Worm (Caenorhabditis elegans): ENCODE measurements around the gene D1044.7.

Gene D1044.7

ce11 chrIII:5472693-5473092, 35.9 kb downstream of the D1044.7 start:
- TF ChIP-seq zfh-2 (GFP tag; conservative IDR thresholded peaks at IDR 0.05) = 0 out of 2 replicates have a peak, but pooled peaks have one; percentile 18
- no peak for TF ChIP-seq tbp1 (GFP tag; optimal IDR thresholded peaks at IDR 0.05)
- TF ChIP-seq F23B12.7 (tag; optimal IDR thresholded peaks at IDR 0.05; ENCODE audit: insufficient read depth) = no peak
- TF ChIP-seq ama-1 (optimal IDR thresholded peaks at IDR 0.05) = no peak
- no peak for TF ChIP-seq ama-1 (GFP tag; optimal IDR thresholded peaks at IDR 0.05)

ce11 chrIII:5469090-5469489, 39.5 kb downstream of the D1044.7 start:
- TF ChIP-seq lin-54 (GFP tag; optimal IDR thresholded peaks at IDR 0.05) (no peak), B0261.1 (tag; optimal IDR thresholded peaks at IDR 0.05) (no peak), nfyb-1 (GFP tag; IDR thresholded peaks at IDR 0.05) (peak; percentile 72; the same call in 1 of the 2 replicates)

ce11 chrIII:5464850-5465249, 43.7 kb downstream of the D1044.7 start:
- TF ChIP-seq die-1 (tag; optimal IDR thresholded peaks at IDR 0.05) (no peak), xnd-1 (tag; optimal IDR thresholded peaks at IDR 0.05) (no peak), egl-18 (GFP tag; IDR thresholded peaks at IDR 0.05) (no peak), K12H6.12 (tag; optimal IDR thresholded peaks at IDR 0.05) (no peak), aptf-3 (GFP tag; IDR thresholded peaks at IDR 0.05) (no peak), him-1 (tag; optimal IDR thresholded peaks at IDR 0.05) (no peak), F23B12.7 (tag; optimal IDR thresholded peaks at IDR 0.05; ENCODE audit: insufficient read depth) (no peak), hlh-12 (tag; optimal IDR thresholded peaks at IDR 0.05) (no peak), atf-7 (tag; optimal IDR thresholded peaks at IDR 0.05) (no peak), ceh-40 (GFP tag; IDR thresholded peaks at IDR 0.05) (no peak), akir-1 (GFP tag; optimal IDR thresholded peaks at IDR 0.05) (no peak), tbx-9 (tag; optimal IDR thresholded peaks at IDR 0.05; ENCODE audit: borderline replicate concordance) (no peak), tlf-1 (GFP tag; optimal IDR thresholded peaks at IDR 0.05) (no peak), chd-7 (tag; optimal IDR thresholded peaks at IDR 0.05) (no peak), ztf-3 (GFP tag; optimal IDR thresholded peaks at IDR 0.05) (no peak), T26A5.8 (tag; optimal IDR thresholded peaks at IDR 0.05) (no peak), ceh-58 (GFP tag; IDR thresholded peaks at IDR 0.05) (no peak)

ce11 chrIII:5464077-5464476, 44.5 kb downstream of the D1044.7 start, which contains the start of gene F48E8.2:
Gene F48E8.2, plus strand, starts transcription at chrIII:5464377.
- TF ChIP-seq hlh-26 (GFP tag; conservative IDR thresholded peaks at IDR 0.05) (no peak), snpc-1.1 (tag; optimal IDR thresholded peaks at IDR 0.05; ENCODE audit: insufficient read depth) (no peak), B0336.3 (GFP tag; IDR thresholded peaks at IDR 0.05) (no peak), tlf-1 (GFP tag; optimal IDR thresholded peaks at IDR 0.05) (no peak), ztf-28 (GFP tag; IDR thresholded peaks at IDR 0.05) (no peak), ceh-40 (GFP tag; IDR thresholded peaks at IDR 0.05) (no peak), madf-8 (GFP tag; conservative IDR thresholded peaks at IDR 0.05) (no peak), rec-8 (tag; optimal IDR thresholded peaks at IDR 0.05) (no peak), hmg-20 (GFP tag; IDR thresholded peaks at IDR 0.05) (no peak), hrde-1 (tag; optimal IDR thresholded peaks at IDR 0.05; ENCODE audit: borderline replicate concordance) (no peak), B0035.1 (tag; optimal IDR thresholded peaks at IDR 0.05) (no peak), somi-1 (GFP tag; optimal IDR thresholded peaks at IDR 0.05) (no peak), attf-6 (GFP tag; IDR thresholded peaks at IDR 0.05) (no peak), ztf-22 (GFP tag; optimal IDR thresholded peaks at IDR 0.05) (no peak), mcd-1 (GFP tag; IDR thresholded peaks at IDR 0.05) (no peak), tbp1 (GFP tag; optimal IDR thresholded peaks at IDR 0.05) (no peak)
